Fruit fly (Drosophila melanogaster): Measurements from ENCODE around the gene Nna1.

The Nna1 gene

DNA sequence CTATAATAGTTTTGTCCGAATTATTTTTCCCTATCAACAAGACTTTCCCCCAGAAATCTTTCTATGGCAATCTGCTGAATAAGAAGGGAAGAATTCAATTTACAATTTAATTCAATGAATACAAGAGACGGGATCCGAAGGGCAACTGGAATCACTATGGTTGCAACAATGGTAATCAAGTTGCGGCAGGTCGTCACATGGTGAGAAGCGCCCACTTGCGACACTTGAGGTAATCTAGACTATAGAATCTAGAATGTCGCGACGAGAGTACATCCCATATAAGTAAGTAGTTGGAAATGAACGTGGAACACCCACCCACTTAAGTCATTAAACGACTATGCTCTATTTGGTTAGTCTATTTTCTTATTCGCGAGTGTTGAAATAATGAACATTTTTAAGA is 10.2 kb upstream of the Nna1 start (continued):
- TF ChIP-seq Vsx1 (GFP tag; optimal IDR thresholded peaks at IDR 0.05): no peak
- TF ChIP-seq Hmr (GFP tag; optimal IDR thresholded peaks at IDR 0.05): peak; percentile 19
- TF ChIP-seq usp (GFP tag; optimal IDR thresholded peaks at IDR 0.05): no peak
- TF ChIP-seq kay (GFP tag; optimal IDR thresholded peaks at IDR 0.05): no peak
- TF ChIP-seq disco-r (GFP tag; optimal IDR thresholded peaks at IDR 0.05): no peak
- TF ChIP-seq en (GFP tag; optimal IDR thresholded peaks at IDR 0.05): no peak
- TF ChIP-seq CG17186 (GFP tag; optimal IDR thresholded peaks at IDR 0.05): no peak
- TF ChIP-seq tio (GFP tag; optimal IDR thresholded peaks at IDR 0.05): no peak
- TF ChIP-seq CG10543 (GFP tag; optimal IDR thresholded peaks at IDR 0.05): peak; percentile 18
- no peak for TF ChIP-seq Hsf (GFP tag; optimal IDR thresholded peaks at IDR 0.05)
- no peak for TF ChIP-seq CG33213 (GFP tag; optimal IDR thresholded peaks at IDR 0.05)
- no peak for TF ChIP-seq Ravus (GFP tag; IDR thresholded peaks at IDR 0.05)
- no peak for TF ChIP-seq maf-S (GFP tag; optimal IDR thresholded peaks at IDR 0.05)
- TF ChIP-seq run (tag; optimal IDR thresholded peaks at IDR 0.05): no peak
- TF ChIP-seq Dref (GFP tag; IDR thresholded peaks at IDR 0.05): no peak
- TF ChIP-seq bab2 (GFP tag; optimal IDR thresholded peaks at IDR 0.05): no peak
- TF ChIP-seq CG18011 (GFP tag; optimal IDR thresholded peaks at IDR 0.05): no peak
- no peak for TF ChIP-seq Dfd (GFP tag; optimal IDR thresholded peaks at IDR 0.05)
- 0 out of 2 replicates have a peak, but pooled peaks have one; percentile 24 for TF ChIP-seq HLH3B (GFP tag; IDR thresholded peaks at IDR 0.05)
- TF ChIP-seq CG13894 (tag; optimal IDR thresholded peaks at IDR 0.05): no peak
- no peak for TF ChIP-seq gfzf (GFP tag; optimal IDR thresholded peaks at IDR 0.05)
- no peak for TF ChIP-seq pnt (GFP tag; optimal IDR thresholded peaks at IDR 0.05)
- TF ChIP-seq amos (GFP tag; IDR thresholded peaks at IDR 0.05; ENCODE audit: partially characterized antibody): no peak
- no peak for TF ChIP-seq Poxn (GFP tag; IDR thresholded peaks at IDR 0.05)
- no peak for TF ChIP-seq CG17328 (GFP tag; IDR thresholded peaks at IDR 0.05)
- no peak for TF ChIP-seq slp2 (GFP tag; optimal IDR thresholded peaks at IDR 0.05)
- no peak for TF ChIP-seq CG3995 (GFP tag; optimal IDR thresholded peaks at IDR 0.05)
- no peak for TF ChIP-seq Hr39 (optimal IDR thresholded peaks at IDR 0.05)
- no peak for TF ChIP-seq dysf (GFP tag; IDR thresholded peaks at IDR 0.05)

DNA sequence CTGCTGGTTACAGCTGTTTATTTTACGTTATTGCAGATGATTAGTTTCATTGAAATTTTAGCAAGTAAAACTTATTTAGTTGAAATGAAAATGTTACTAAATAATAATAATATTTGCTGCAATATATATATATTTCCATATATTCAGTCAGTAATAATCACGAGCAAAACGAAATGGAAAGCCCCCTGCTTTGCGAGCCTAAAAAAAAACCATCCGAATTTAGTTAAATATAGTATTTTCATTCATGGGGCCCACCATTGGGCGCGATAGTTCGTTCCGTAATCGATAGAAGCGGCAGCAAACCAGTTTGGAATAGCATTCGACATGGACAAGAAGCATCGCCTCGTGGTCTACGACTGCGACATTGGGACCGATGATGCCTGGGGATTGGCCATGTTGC is 9.4 kb upstream of the Nna1 start, which contains the start of gene CG11158:
TSS of gene CG11158 (plus strand) at position 301 of the 400 bp plus-strand sequence.
- TF ChIP-seq B-H1 (GFP tag; IDR thresholded peaks at IDR 0.05) (no peak), so (GFP tag; IDR thresholded peaks at IDR 0.05) (no peak), tna (GFP tag; IDR thresholded peaks at IDR 0.05; ENCODE audit: partially characterized antibody) (no peak), CG10274 (GFP tag; optimal IDR thresholded peaks at IDR 0.05) (no peak), inv (GFP tag; IDR thresholded peaks at IDR 0.05; ENCODE audit: partially characterized antibody) (no peak), Camta (GFP tag; optimal IDR thresholded peaks at IDR 0.05) (no peak), lmd (GFP tag; IDR thresholded peaks at IDR 0.05) (no peak), CG10209 (GFP tag; optimal IDR thresholded peaks at IDR 0.05) (no peak), CG14014 (GFP tag; IDR thresholded peaks at IDR 0.05) (no peak), sob (GFP tag; IDR thresholded peaks at IDR 0.05) (no peak), Hmx (GFP tag; optimal IDR thresholded peaks at IDR 0.05) (no peak), otp (GFP tag; IDR thresholded peaks at IDR 0.05) (no peak), CG9727 (GFP tag; optimal IDR thresholded peaks at IDR 0.05) (no peak), croc (GFP tag; conservative IDR thresholded peaks at IDR 0.05) (no peak), Dref (GFP tag; IDR thresholded peaks at IDR 0.05) (peak; percentile 42; the same call in 1 of the 2 replicates), MESR4 (GFP tag; optimal IDR thresholded peaks at IDR 0.05) (peak; percentile 2), Med (GFP tag) (peak; percentile 67), pzg (GFP tag; optimal IDR thresholded peaks at IDR 0.05) (peak; percentile 9), D19A (tag; optimal IDR thresholded peaks at IDR 0.05) (peak; percentile 17), CG2712 (tag; optimal IDR thresholded peaks at IDR 0.05) (no peak), Optix (GFP tag; IDR thresholded peaks at IDR 0.05) (no peak), CG14860 (GFP tag; IDR thresholded peaks at IDR 0.05; ENCODE audit: partially characterized antibody) (no peak), fd64A (GFP tag; optimal IDR thresholded peaks at IDR 0.05) (no peak), MBD-R2 (GFP tag; IDR thresholded peaks at IDR 0.05) (peak; percentile 25; the same call in 1 of the 2 replicates), CG12659 (GFP tag; optimal IDR thresholded peaks at IDR 0.05) (no peak), jigr1 (GFP tag; IDR thresholded peaks at IDR 0.05) (no peak)
